Worm (Caenorhabditis elegans): Measurements from ENCODE around the gene gldi-6.
"Not testable (repeated sequence)": the region's sequence is repeated elsewhere in the genome, so short reads cannot be mapped to it uniquely, and the experiment has no call there.

The gldi-6 gene

ce11 chrII:3461586-3461985 lies 14.8 kb downstream of the gldi-6 start, which contains the start of gene C16C8.8:
C16C8.8 (minus strand) TSS chrII:3461686.
- TF ChIP-seq tra-4 (tag; optimal IDR thresholded peaks at IDR 0.05): no peak
- no peak for TF ChIP-seq B0310.2 (tag; optimal IDR thresholded peaks at IDR 0.05)
- no peak for TF ChIP-seq pes-1 (GFP tag; IDR thresholded peaks at IDR 0.05)
- TF ChIP-seq ets-7 (tag; optimal IDR thresholded peaks at IDR 0.05): no peak
- TF ChIP-seq sea-1 (GFP tag; conservative IDR thresholded peaks at IDR 0.05): no peak
- no peak for TF ChIP-seq tbx-37 (GFP tag; conservative IDR thresholded peaks at IDR 0.05)
- TF ChIP-seq hmbx-1 (tag; optimal IDR thresholded peaks at IDR 0.05): no peak
- TF ChIP-seq hnd-1 (tag; optimal IDR thresholded peaks at IDR 0.05): no peak
- no peak for TF ChIP-seq F13C5.2 (tag; optimal IDR thresholded peaks at IDR 0.05)
- no peak for TF ChIP-seq flt-1 (GFP tag; IDR thresholded peaks at IDR 0.05)
- no peak for TF ChIP-seq ceh-36 (tag; optimal IDR thresholded peaks at IDR 0.05)
- no peak for TF ChIP-seq aly-1 (tag; optimal IDR thresholded peaks at IDR 0.05)
- no peak for TF ChIP-seq hmg-4 (GFP tag; optimal IDR thresholded peaks at IDR 0.05)
- no peak for TF ChIP-seq ceh-13 (GFP tag; optimal IDR thresholded peaks at IDR 0.05)
- no peak for TF ChIP-seq tbx-11 (GFP tag; IDR thresholded peaks at IDR 0.05)
- no peak for TF ChIP-seq ama-1 (optimal IDR thresholded peaks at IDR 0.05)
- no peak for TF ChIP-seq scrt-1 (GFP tag; IDR thresholded peaks at IDR 0.05)

ce11 chrII:3463097-3463496 lies 16.4 kb downstream of the gldi-6 start, which contains the start of gene C16C8.9:
C16C8.9 (minus strand) TSS chrII:3463197.
- TF ChIP-seq scrt-1 (GFP tag; IDR thresholded peaks at IDR 0.05): no peak
- no peak for TF ChIP-seq ceh-36 (tag; optimal IDR thresholded peaks at IDR 0.05)
- TF ChIP-seq flt-1 (GFP tag; IDR thresholded peaks at IDR 0.05): no peak
- TF ChIP-seq B0310.2 (tag; optimal IDR thresholded peaks at IDR 0.05): no peak
- no peak for TF ChIP-seq pes-1 (GFP tag; IDR thresholded peaks at IDR 0.05)
- no peak for TF ChIP-seq ets-7 (tag; optimal IDR thresholded peaks at IDR 0.05)
- TF ChIP-seq sea-1 (GFP tag; conservative IDR thresholded peaks at IDR 0.05): no peak

- not testable (repeated sequence) for TF ChIP-seq B0310.2 (tag; optimal IDR thresholded peaks at IDR 0.05); flt-1 (GFP tag; IDR thresholded peaks at IDR 0.05); ceh-13 (GFP tag; optimal IDR thresholded peaks at IDR 0.05)
Measured at ce11 chrII:3464580-3464979, 17.8 kb downstream of the gldi-6 start, which contains the start of gene C16C8.10. C16C8.10 (minus strand) TSS chrII:3464680.

ce11 chrII:3470549-3470948 lies 23.8 kb downstream of the gldi-6 start, which contains the start of gene Y49F6B.20:
Y49F6B.20 (minus strand) TSS chrII:3470649.
- TF ChIP-seq ceh-36 (tag; optimal IDR thresholded peaks at IDR 0.05) (no peak), hmbx-1 (tag; optimal IDR thresholded peaks at IDR 0.05) (no peak), flt-1 (GFP tag; IDR thresholded peaks at IDR 0.05) (no peak), ama-1 (optimal IDR thresholded peaks at IDR 0.05) (no peak), tra-4 (tag; optimal IDR thresholded peaks at IDR 0.05) (no peak), pes-1 (GFP tag; IDR thresholded peaks at IDR 0.05) (no peak), sea-1 (GFP tag; conservative IDR thresholded peaks at IDR 0.05) (no peak), tbx-11 (GFP tag; IDR thresholded peaks at IDR 0.05) (no peak), aly-1 (tag; optimal IDR thresholded peaks at IDR 0.05) (no peak), tbx-37 (GFP tag; conservative IDR thresholded peaks at IDR 0.05) (no peak), hmg-4 (GFP tag; optimal IDR thresholded peaks at IDR 0.05) (no peak), scrt-1 (GFP tag; IDR thresholded peaks at IDR 0.05) (no peak), F13C5.2 (tag; optimal IDR thresholded peaks at IDR 0.05) (no peak), ceh-13 (GFP tag; optimal IDR thresholded peaks at IDR 0.05) (no peak), ets-7 (tag; optimal IDR thresholded peaks at IDR 0.05) (no peak), B0310.2 (tag; optimal IDR thresholded peaks at IDR 0.05) (no peak), hnd-1 (tag; optimal IDR thresholded peaks at IDR 0.05) (no peak)

ce11 chrII:3471603-3472002 lies 24.9 kb downstream of the gldi-6 start, which contains the start of gene Y49F6B.13:
Y49F6B.13 (minus strand) TSS chrII:3471703.
- TF ChIP-seq F13C5.2 (tag; optimal IDR thresholded peaks at IDR 0.05) (no peak), ets-7 (tag; optimal IDR thresholded peaks at IDR 0.05) (no peak), hmg-4 (GFP tag; optimal IDR thresholded peaks at IDR 0.05) (no peak), pes-1 (GFP tag; IDR thresholded peaks at IDR 0.05) (no peak), hnd-1 (tag; optimal IDR thresholded peaks at IDR 0.05) (no peak), ama-1 (optimal IDR thresholded peaks at IDR 0.05) (no peak), aly-1 (tag; optimal IDR thresholded peaks at IDR 0.05) (no peak), sea-1 (GFP tag; conservative IDR thresholded peaks at IDR 0.05) (no peak), ceh-36 (tag; optimal IDR thresholded peaks at IDR 0.05) (no peak), scrt-1 (GFP tag; IDR thresholded peaks at IDR 0.05) (no peak), ceh-13 (GFP tag; optimal IDR thresholded peaks at IDR 0.05) (no peak), hmbx-1 (tag; optimal IDR thresholded peaks at IDR 0.05) (no peak)

ce11 chrII:3472316-3472715 lies 25.6 kb downstream of the gldi-6 start, which contains the start of gene Y49F6B.12:
Y49F6B.12 (minus strand) TSS chrII:3472416.
- no peak for TF ChIP-seq aly-1 (tag; optimal IDR thresholded peaks at IDR 0.05)
- TF ChIP-seq hnd-1 (tag; optimal IDR thresholded peaks at IDR 0.05): no peak
- TF ChIP-seq ets-7 (tag; optimal IDR thresholded peaks at IDR 0.05): no peak
- TF ChIP-seq ceh-36 (tag; optimal IDR thresholded peaks at IDR 0.05): no peak
- no peak for TF ChIP-seq tbx-37 (GFP tag; conservative IDR thresholded peaks at IDR 0.05)
- TF ChIP-seq ceh-13 (GFP tag; optimal IDR thresholded peaks at IDR 0.05): no peak
- no peak for TF ChIP-seq hmbx-1 (tag; optimal IDR thresholded peaks at IDR 0.05)
- TF ChIP-seq B0310.2 (tag; optimal IDR thresholded peaks at IDR 0.05): no peak
- TF ChIP-seq tbx-11 (GFP tag; IDR thresholded peaks at IDR 0.05): no peak
- no peak for TF ChIP-seq pes-1 (GFP tag; IDR thresholded peaks at IDR 0.05)
- no peak for TF ChIP-seq hmg-4 (GFP tag; optimal IDR thresholded peaks at IDR 0.05)
- TF ChIP-seq sea-1 (GFP tag; conservative IDR thresholded peaks at IDR 0.05): no peak
- no peak for TF ChIP-seq tra-4 (tag; optimal IDR thresholded peaks at IDR 0.05)

- TF ChIP-seq flt-1 (GFP tag; IDR thresholded peaks at IDR 0.05): no peak
- no peak for TF ChIP-seq F13C5.2 (tag; optimal IDR thresholded peaks at IDR 0.05)
- no peak for TF ChIP-seq hnd-1 (tag; optimal IDR thresholded peaks at IDR 0.05)
- no peak for TF ChIP-seq B0310.2 (tag; optimal IDR thresholded peaks at IDR 0.05)
- no peak for TF ChIP-seq tbx-11 (GFP tag; IDR thresholded peaks at IDR 0.05)
- no peak for TF ChIP-seq hmg-4 (GFP tag; optimal IDR thresholded peaks at IDR 0.05)
- no peak for TF ChIP-seq ceh-13 (GFP tag; optimal IDR thresholded peaks at IDR 0.05)
- TF ChIP-seq ama-1 (optimal IDR thresholded peaks at IDR 0.05): no peak
- no peak for TF ChIP-seq hmbx-1 (tag; optimal IDR thresholded peaks at IDR 0.05)
- no peak for TF ChIP-seq tra-4 (tag; optimal IDR thresholded peaks at IDR 0.05)
- no peak for TF ChIP-seq aly-1 (tag; optimal IDR thresholded peaks at IDR 0.05)
- no peak for TF ChIP-seq sea-1 (GFP tag; conservative IDR thresholded peaks at IDR 0.05)
- TF ChIP-seq scrt-1 (GFP tag; IDR thresholded peaks at IDR 0.05): no peak
Measured at ce11 chrII:3472817-3473216, 26.1 kb downstream of the gldi-6 start, which contains the start of gene Y49F6B.6. Y49F6B.6 (plus strand) TSS chrII:3473117.
